Fruit fly (Drosophila melanogaster) whole organism: ENCODE data around the gene CG2924.

Experiments used
- CG8478 ChIP-seq: fragments of >200 bp; optimal IDR thresholded peaks from 2 replicates; lab custom pipeline; 2018; ENCODE audit warnings: inconsistent platforms
- EcR ChIP-seq, 2 experiments: fragments of >200 bp; optimal IDR thresholded peaks; 2 replicates each; lab custom pipeline; 2017; ENCODE audit warnings: missing biosample characterization in 2 of 2, missing genetic modification characterization in 2 of 2, missing genetic modification reagents in 2 of 2
- psq ChIP-seq: fragments of >200 bp; optimal IDR thresholded peaks from 2 replicates; lab custom pipeline; 2017
- usp ChIP-seq: fragments of >200 bp; optimal IDR thresholded peaks from 2 replicates; lab custom pipeline; 2017; ENCODE audit warnings: missing biosample characterization, missing genetic modification characterization, mixed read lengths

DNA sequence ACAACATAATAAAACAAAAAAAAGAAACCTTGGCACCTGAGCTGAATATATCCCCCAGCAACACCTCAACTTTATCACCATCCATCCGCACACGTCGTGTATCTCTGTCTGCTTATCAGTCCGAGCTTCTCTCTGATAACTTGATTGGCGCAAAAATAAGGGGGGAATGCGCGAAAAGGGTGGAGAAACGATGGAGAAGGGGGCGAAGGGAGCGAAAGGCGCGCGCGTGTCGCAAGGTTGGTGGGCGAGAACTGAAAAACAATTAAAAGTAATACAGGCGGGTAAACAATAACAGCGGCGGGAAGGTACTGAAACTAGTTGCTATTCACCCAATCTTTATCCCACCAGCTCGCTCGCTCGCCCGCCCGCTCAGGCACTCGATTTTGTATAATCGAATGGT, 15.7 kb upstream of the CG2924 start:
- no peak for TF ChIP-seq EcR (GFP tag; optimal IDR thresholded peaks at IDR 0.05; lab: Kevin White, UChicago)
- TF ChIP-seq psq = no peak
- TF ChIP-seq usp (GFP tag; lab: Kevin White, UChicago) = no peak
- no peak for TF ChIP-seq CG8478 (lab: Kevin White, UChicago)
